Worm (Caenorhabditis elegans) whole organism, L1 larva: Measurements from ENCODE around the gene irld-2.

Experiments used
- C34B4.2 ChIP-seq: sonication (generic microtip); optimal IDR thresholded peaks from 2 replicates; lab custom pipeline; 2017; ENCODE audit warnings: mild to moderate bottlenecking, missing genetic modification characterization, missing compliant biosample characterization
- alr-1 ChIP-seq: fragments of 200-800 bp; sonication (Bioruptor generic); optimal IDR thresholded peaks from 2 replicates; lab custom pipeline; 2018; ENCODE audit warnings: borderline replicate concordance, mild to moderate bottlenecking, missing genetic modification characterization, missing compliant biosample characterization
- ama-1 ChIP-seq: fragments of 150-350 bp; optimal IDR thresholded peaks from 2 replicates; lab custom pipeline; 2014
- blmp-1 ChIP-seq: fragments of 150-350 bp; optimal IDR thresholded peaks from 2 replicates; lab custom pipeline; 2014; ENCODE audit warnings: missing biosample characterization, missing genetic modification characterization
- ceh-63 ChIP-seq: fragments of 200-800 bp; sonication (Bioruptor generic); optimal IDR thresholded peaks from 2 replicates; lab custom pipeline; 2018; ENCODE audit warnings: mild to moderate bottlenecking, missing genetic modification characterization, missing compliant biosample characterization
- ceh-8 ChIP-seq: fragments of 200-800 bp; sonication (Bioruptor generic); optimal IDR thresholded peaks from 2 replicates; lab custom pipeline; 2018; ENCODE audit warnings: mild to moderate bottlenecking, missing genetic modification characterization, moderate library complexity, missing compliant biosample characterization
- ceh-88 ChIP-seq: fragments of 200-800 bp; sonication (Bioruptor generic); IDR thresholded peaks from 2 replicates; pipeline ENCODE4 v1.3.6; 2022; ENCODE audit warnings: missing genetic modification characterization, missing compliant biosample characterization
- efl-1 ChIP-seq, 4 experiments: fragments of 150-350 bp; optimal IDR thresholded peaks in 3 of 4; peaks in 1 of 4; 1 replicate in 1 of 4; 2 replicates in 3 of 4; lab custom pipeline; 2014; ENCODE audit warnings: missing biosample characterization in 2 of 4, missing genetic modification characterization in 2 of 4, missing genetic modification reagents in 2 of 4
- elt-2 ChIP-seq: sonication (generic microtip); optimal IDR thresholded peaks from 2 replicates; lab custom pipeline; 2016; ENCODE audit warnings: missing genetic modification characterization, mild to moderate bottlenecking, inconsistent platforms, missing compliant biosample characterization, missing genetic modification reagents
- ets-5 ChIP-seq: fragments of 200-800 bp; sonication (Bioruptor generic); IDR thresholded peaks from 2 replicates; pipeline ENCODE4 v1.3.6; 2022; ENCODE audit warnings: missing genetic modification characterization, missing compliant biosample characterization
- fkh-4 ChIP-seq: sonication (generic microtip); optimal IDR thresholded peaks from 2 replicates; lab custom pipeline; 2016; ENCODE audit warnings: missing compliant biosample characterization, missing genetic modification characterization, borderline replicate concordance
- fkh-8 ChIP-seq: sonication (generic microtip); optimal IDR thresholded peaks from 2 replicates; lab custom pipeline; 2016; ENCODE audit warnings: mild to moderate bottlenecking, missing genetic modification characterization, missing compliant biosample characterization
- hlh-17 ChIP-seq: fragments of 200-800 bp; sonication (Bioruptor generic); optimal IDR thresholded peaks from 2 replicates; lab custom pipeline; 2018; ENCODE audit warnings: missing genetic modification characterization, mild to moderate bottlenecking, missing compliant biosample characterization, moderate library complexity, borderline replicate concordance
- hlh-4 ChIP-seq: sonication (generic microtip); optimal IDR thresholded peaks from 2 replicates; lab custom pipeline; 2016; ENCODE audit warnings: mild to moderate bottlenecking, missing genetic modification characterization, missing compliant biosample characterization
- irx-1 ChIP-seq: sonication (generic microtip); optimal IDR thresholded peaks from 2 replicates; lab custom pipeline; 2016; ENCODE audit warnings: missing genetic modification characterization, missing compliant biosample characterization
- lin-14 ChIP-seq: fragments of 200-800 bp; sonication (Bioruptor generic); optimal IDR thresholded peaks from 2 replicates; lab custom pipeline; 2018; ENCODE audit warnings: mild to moderate bottlenecking, missing genetic modification characterization, moderate library complexity, missing compliant biosample characterization
- lin-35 ChIP-seq, 2 experiments: fragments of 150-350 bp; optimal IDR thresholded peaks; 2 replicates each; lab custom pipeline; 2014; ENCODE audit warnings: missing biosample characterization in 2 of 2, missing genetic modification characterization in 2 of 2, missing genetic modification reagents in 2 of 2
- lin-39 ChIP-seq: fragments of 150-350 bp; optimal IDR thresholded peaks from 2 replicates; lab custom pipeline; 2014; ENCODE audit warnings: missing biosample characterization, missing genetic modification reagents, missing genetic modification characterization
- lir-3 ChIP-seq: sonication (generic microtip); optimal IDR thresholded peaks from 2 replicates; lab custom pipeline; 2016; ENCODE audit warnings: mild to moderate bottlenecking, missing genetic modification characterization, moderate library complexity, missing compliant biosample characterization; ENCODE audit not compliant: poor library complexity
- lsy-2 ChIP-seq, 2 experiments: fragments of 150-350 bp; optimal IDR thresholded peaks; 2 replicates each; lab custom pipeline; 2014; ENCODE audit warnings: missing biosample characterization in 2 of 2, missing genetic modification characterization in 2 of 2
- nhr-11 ChIP-seq: fragments of 150-350 bp; optimal IDR thresholded peaks from 2 replicates; lab custom pipeline; 2014; ENCODE audit warnings: missing biosample characterization, missing genetic modification characterization
- nhr-12 ChIP-seq: sonication (generic microtip); optimal IDR thresholded peaks from 2 replicates; lab custom pipeline; 2017; ENCODE audit warnings: missing biosample characterization, missing genetic modification characterization
- nhr-19 ChIP-seq: fragments of 200-800 bp; sonication (Bioruptor generic); conservative IDR thresholded peaks from 2 replicates; pipeline ENCODE4 v1.3.6; 2022; ENCODE audit warnings: missing genetic modification characterization, missing compliant biosample characterization
- nhr-20 ChIP-seq: sonication (generic microtip); optimal IDR thresholded peaks from 2 replicates; lab custom pipeline; 2016; ENCODE audit warnings: mild to moderate bottlenecking, missing genetic modification characterization, missing compliant biosample characterization
- nhr-237 ChIP-seq: fragments of 150-350 bp; optimal IDR thresholded peaks from 2 replicates; lab custom pipeline; 2014; ENCODE audit warnings: missing biosample characterization, missing genetic modification characterization
- nhr-28 ChIP-seq: fragments of 150-350 bp; optimal IDR thresholded peaks from 2 replicates; lab custom pipeline; 2014; ENCODE audit warnings: missing biosample characterization, missing genetic modification characterization
- nhr-47 ChIP-seq: sonication (generic microtip); optimal IDR thresholded peaks from 2 replicates; lab custom pipeline; 2016; ENCODE audit warnings: mild to moderate bottlenecking, missing genetic modification characterization, moderate library complexity, missing compliant biosample characterization
- nhr-71 ChIP-seq: sonication (generic microtip); optimal IDR thresholded peaks from 2 replicates; lab custom pipeline; 2016; ENCODE audit warnings: mild to moderate bottlenecking, missing genetic modification characterization, moderate library complexity, missing compliant biosample characterization
- nhr-76 ChIP-seq: sonication (generic microtip); optimal IDR thresholded peaks from 2 replicates; lab custom pipeline; 2017; ENCODE audit warnings: missing biosample characterization, missing genetic modification characterization
- nhr-77 ChIP-seq: fragments of 150-350 bp; optimal IDR thresholded peaks from 2 replicates; lab custom pipeline; 2014; ENCODE audit warnings: missing biosample characterization, missing genetic modification characterization
- nhr-84 ChIP-seq: sonication (generic microtip); optimal IDR thresholded peaks from 2 replicates; lab custom pipeline; 2017; ENCODE audit warnings: missing biosample characterization, missing genetic modification characterization
- nhr-85 ChIP-seq: sonication (generic microtip); peaks from one replicate; lab custom pipeline; 2016; ENCODE audit warnings: missing genetic modification characterization, inconsistent platforms, missing compliant biosample characterization
- pqm-1 ChIP-seq: sonication (generic microtip); optimal IDR thresholded peaks from 3 replicates; lab custom pipeline; 2017; ENCODE audit warnings: missing biosample characterization, missing genetic modification characterization
- rnt-1 ChIP-seq: sonication (generic microtip); optimal IDR thresholded peaks from 2 replicates; lab custom pipeline; 2016; ENCODE audit warnings: mild to moderate bottlenecking, missing genetic modification characterization, moderate library complexity, missing compliant biosample characterization
- skn-1 ChIP-seq: fragments of 150-350 bp; optimal IDR thresholded peaks from 2 replicates; lab custom pipeline; 2014; ENCODE audit warnings: missing biosample characterization, missing genetic modification characterization
- sox-4 ChIP-seq: sonication (generic microtip); optimal IDR thresholded peaks from 2 replicates; lab custom pipeline; 2016; ENCODE audit warnings: missing genetic modification characterization, missing compliant biosample characterization
- sptf-1 ChIP-seq: fragments of 150-350 bp; optimal IDR thresholded peaks from 2 replicates; lab custom pipeline; 2014; ENCODE audit warnings: missing biosample characterization, missing genetic modification characterization
- sup-37 ChIP-seq: fragments of 200-800 bp; sonication (Bioruptor generic); optimal IDR thresholded peaks from 2 replicates; lab custom pipeline; 2018; ENCODE audit warnings: mild to moderate bottlenecking, missing genetic modification characterization, missing compliant biosample characterization
- swsn-7 ChIP-seq: sonication (generic microtip); optimal IDR thresholded peaks from 2 replicates; lab custom pipeline; 2016; ENCODE audit warnings: missing genetic modification characterization, missing compliant biosample characterization
- tbx-2 ChIP-seq: sonication (generic microtip); optimal IDR thresholded peaks from 2 replicates; lab custom pipeline; 2016; ENCODE audit warnings: missing genetic modification characterization, missing compliant biosample characterization
- unc-130 ChIP-seq: fragments of 150-350 bp; optimal IDR thresholded peaks from 2 replicates; lab custom pipeline; 2017; ENCODE audit warnings: missing biosample characterization, missing genetic modification characterization, inconsistent platforms
- unc-86 ChIP-seq: sonication (generic microtip); optimal IDR thresholded peaks from 2 replicates; lab custom pipeline; 2016; ENCODE audit warnings: missing genetic modification characterization, missing compliant biosample characterization
- ztf-11 ChIP-seq, 2 experiments: sonication (generic microtip); optimal IDR thresholded peaks; 2 replicates each; lab custom pipeline; 2016 to 2017; ENCODE audit warnings: missing genetic modification characterization in 2 of 2, missing biosample characterization in 1 of 2, missing compliant biosample characterization in 1 of 2

Gene irld-2

DNA sequence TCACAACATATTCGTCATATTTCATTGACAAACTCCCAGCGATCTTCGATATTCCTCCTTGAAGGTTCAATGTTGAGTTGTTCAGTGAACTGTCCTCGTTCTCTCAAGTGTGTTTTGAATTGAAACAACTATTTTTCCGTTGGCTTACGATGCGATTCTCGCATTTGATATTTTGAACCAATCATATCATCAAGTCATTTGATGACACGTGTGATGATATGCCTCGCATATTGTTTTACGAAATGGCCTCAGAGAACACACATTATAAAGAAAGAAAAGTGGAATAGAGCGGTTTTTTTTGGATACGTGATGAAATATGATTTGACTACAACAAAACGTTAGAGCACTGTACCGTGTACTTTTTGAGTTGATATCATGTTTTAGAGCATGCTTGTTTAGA is 46.5 kb downstream of the irld-2 start (continued):
- TF ChIP-seq nhr-71 (tag; lab: Kevin White, UChicago) (peak; percentile 94), nhr-20 (tag; lab: Kevin White, UChicago) (peak; percentile 91), elt-2 (tag; lab: Kevin White, UChicago) (peak; percentile 59), efl-1 (optimal IDR thresholded peaks at IDR 0.05; lab: Kevin White, UChicago) (no peak), efl-1 (GFP tag; optimal IDR thresholded peaks at IDR 0.05 in 1 of 2; lab: Kevin White, UChicago) (no peak), nhr-28 (no peak), nhr-12 (tag; lab: Kevin White, UChicago) (no peak), nhr-19 (GFP tag; lab: Robert Waterston, UW) (peak; percentile 97), lin-14 (GFP tag; lab: Kevin White, UChicago) (peak; percentile 77), blmp-1 (peak; percentile 71), nhr-237 (tag; lab: Kevin White, UChicago) (no peak), rnt-1 (peak; percentile 11), lsy-2 (tag; optimal IDR thresholded peaks at IDR 0.05; lab: Kevin White, UChicago) (peak; percentile 35 to 44), ceh-8 (GFP tag; lab: Kevin White, UChicago) (no peak), swsn-7 (tag; lab: Kevin White, UChicago) (no peak), unc-130 (tag; lab: Kevin White, UChicago) (peak; percentile 6), nhr-76 (tag; lab: Kevin White, UChicago) (no peak), tbx-2 (tag; lab: Kevin White, UChicago) (peak; percentile 82), nhr-85 (peak; percentile 91), lir-3 (peak; percentile 25)

ce11 chrX:13347251-13347650 is 47.6 kb downstream of the irld-2 start:
- TF ChIP-seq nhr-11 (tag; lab: Kevin White, UChicago), result peak; percentile 29
- TF ChIP-seq skn-1, result no peak
- TF ChIP-seq lin-39 (tag; lab: Kevin White, UChicago), result no peak
- no peak for TF ChIP-seq nhr-28
- TF ChIP-seq unc-86 (tag; lab: Kevin White, UChicago), result no peak
- TF ChIP-seq ceh-8 (GFP tag; lab: Kevin White, UChicago), result no peak
- no peak for TF ChIP-seq fkh-4
- no peak for TF ChIP-seq lir-3
- TF ChIP-seq ama-1 (lab: Kevin White, UChicago), result no peak
- no peak for TF ChIP-seq sptf-1 (tag; lab: Kevin White, UChicago)
- no peak for TF ChIP-seq ceh-88 (GFP tag; lab: Robert Waterston, UW)
- TF ChIP-seq ets-5 (GFP tag; lab: Robert Waterston, UW), result no peak
- no peak for TF ChIP-seq pqm-1 (tag; lab: Kevin White, UChicago)
- TF ChIP-seq irx-1 (tag; lab: Kevin White, UChicago), result no peak
- no peak for TF ChIP-seq lin-14 (GFP tag; lab: Kevin White, UChicago)
- TF ChIP-seq hlh-4, result peak; percentile 98
- no peak for TF ChIP-seq sox-4 (tag; lab: Kevin White, UChicago)
- TF ChIP-seq lsy-2 (tag; optimal IDR thresholded peaks at IDR 0.05; lab: Kevin White, UChicago), result no peak
- TF ChIP-seq lin-35 (GFP tag; optimal IDR thresholded peaks at IDR 0.05; lab: Kevin White, UChicago), result no peak
- no peak for TF ChIP-seq ceh-63 (GFP tag; lab: Kevin White, UChicago)
- peak; percentile 60 for TF ChIP-seq fkh-8
- TF ChIP-seq blmp-1, result no peak
- TF ChIP-seq ztf-11 (tag; optimal IDR thresholded peaks at IDR 0.05; lab: Kevin White, UChicago), result no peak
- no peak for TF ChIP-seq C34B4.2
- no peak for TF ChIP-seq nhr-77 (tag; lab: Kevin White, UChicago)
- no peak for TF ChIP-seq sup-37 (GFP tag; lab: Kevin White, UChicago)
- peak; percentile 61 for TF ChIP-seq nhr-47 (tag; lab: Kevin White, UChicago)
- TF ChIP-seq nhr-71 (tag; lab: Kevin White, UChicago), result peak; percentile 61
- no peak for TF ChIP-seq nhr-84 (tag; lab: Kevin White, UChicago)
- no peak for TF ChIP-seq hlh-17
- TF ChIP-seq alr-1 (tag; lab: Kevin White, UChicago), result no peak
- no peak for TF ChIP-seq efl-1 (optimal IDR thresholded peaks at IDR 0.05; lab: Kevin White, UChicago)
- TF ChIP-seq efl-1 (GFP tag; optimal IDR thresholded peaks at IDR 0.05 in 1 of 2; lab: Kevin White, UChicago), result peak in 1 of 2 experiments; percentile 2
